Worm (Caenorhabditis elegans): ENCODE data around the gene dpf-6.

DNA sequence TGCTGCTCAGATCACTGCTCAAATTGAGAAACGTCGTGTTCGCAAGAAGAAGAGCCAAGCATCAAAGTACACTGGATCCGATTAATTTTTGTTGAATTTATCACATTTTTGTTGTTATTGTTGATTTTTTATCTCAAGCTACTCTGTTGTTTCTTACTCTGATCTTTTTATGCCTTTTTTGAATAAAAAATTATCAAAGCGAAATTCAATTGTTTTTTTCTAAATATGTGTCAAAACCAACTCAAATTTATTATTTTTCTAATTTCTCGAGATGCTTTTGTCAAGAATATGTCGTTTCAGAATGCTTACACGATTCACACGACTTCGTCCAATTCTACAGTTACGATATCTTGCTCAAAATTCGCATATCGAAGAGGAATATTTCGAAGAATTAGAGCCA is 9.4 kb downstream of the dpf-6 start, which contains the start of gene K12H4.2:
- no peak for TF ChIP-seq scrt-1 (GFP tag; IDR thresholded peaks at IDR 0.05)
- no peak for TF ChIP-seq flt-1 (GFP tag; IDR thresholded peaks at IDR 0.05)
- no peak for TF ChIP-seq ama-1 (optimal IDR thresholded peaks at IDR 0.05)
- no peak for TF ChIP-seq hnd-1 (tag; optimal IDR thresholded peaks at IDR 0.05)
- TF ChIP-seq tra-4 (tag; optimal IDR thresholded peaks at IDR 0.05): no peak
- TF ChIP-seq ceh-13 (GFP tag; optimal IDR thresholded peaks at IDR 0.05): no peak
- no peak for TF ChIP-seq F13C5.2 (tag; optimal IDR thresholded peaks at IDR 0.05)
- no peak for TF ChIP-seq ceh-36 (tag; optimal IDR thresholded peaks at IDR 0.05)
- no peak for TF ChIP-seq pes-1 (GFP tag; IDR thresholded peaks at IDR 0.05)
- TF ChIP-seq B0310.2 (tag; optimal IDR thresholded peaks at IDR 0.05): no peak
- TF ChIP-seq hmbx-1 (tag; optimal IDR thresholded peaks at IDR 0.05): no peak
- TF ChIP-seq hmg-4 (GFP tag; optimal IDR thresholded peaks at IDR 0.05): no peak
- no peak for TF ChIP-seq ets-7 (tag; optimal IDR thresholded peaks at IDR 0.05)
